Worm (Caenorhabditis elegans) whole organism, young adult: Measurements from ENCODE around the gene acr-23.

Experiments used
- F49E8.2 ChIP-seq: sonication (generic microtip); optimal IDR thresholded peaks from 3 replicates; lab custom pipeline; 2017; ENCODE audit warnings: missing genetic modification characterization, mild to moderate bottlenecking, missing compliant biosample characterization, antibody characterized with exemption, moderate library complexity; ENCODE audit not compliant: insufficient read depth
- ceh-58 ChIP-seq: fragments of 200-800 bp; sonication (Bioruptor generic); IDR thresholded peaks from 2 replicates; pipeline ENCODE4 v1.3.6; 2022; ENCODE audit warnings: missing genetic modification characterization, missing compliant biosample characterization
- egl-44 ChIP-seq: fragments of 200-800 bp; sonication (Bioruptor generic); IDR thresholded peaks from 2 replicates; pipeline ENCODE4 v1.3.6; 2022; ENCODE audit warnings: missing genetic modification reagents, missing genetic modification characterization, missing compliant biosample characterization
- egrh-3 ChIP-seq: fragments of 200-800 bp; sonication (Bioruptor generic); IDR thresholded peaks from 2 replicates; pipeline ENCODE4 v1.3.6; 2022; ENCODE audit warnings: missing genetic modification reagents, missing genetic modification characterization, missing compliant biosample characterization
- ekl-4 ChIP-seq: fragments of 200-800 bp; sonication (Bioruptor generic); IDR thresholded peaks from 2 replicates; pipeline ENCODE4 v1.3.6; 2022; ENCODE audit warnings: missing genetic modification reagents, missing genetic modification characterization, missing compliant biosample characterization
- ets-4 ChIP-seq: fragments of 200-800 bp; sonication (Bioruptor generic); optimal IDR thresholded peaks from 2 replicates; lab custom pipeline; 2018; ENCODE audit warnings: mild to moderate bottlenecking, missing genetic modification characterization, missing compliant biosample characterization
- hmg-20 ChIP-seq: fragments of 200-800 bp; sonication (Bioruptor generic); IDR thresholded peaks from 2 replicates; pipeline ENCODE4 v1.3.6; 2022; ENCODE audit warnings: missing genetic modification reagents, missing genetic modification characterization, missing compliant biosample characterization
- mcd-1 ChIP-seq: fragments of 200-800 bp; sonication (Bioruptor generic); IDR thresholded peaks from 2 replicates; pipeline ENCODE4 v1.3.6; 2022; ENCODE audit warnings: missing genetic modification reagents, missing genetic modification characterization, missing compliant biosample characterization
- mel-28 ChIP-seq: sonication (generic microtip); optimal IDR thresholded peaks from 2 replicates; lab custom pipeline; 2016; ENCODE audit warnings: borderline replicate concordance, mild to moderate bottlenecking, missing genetic modification characterization, missing compliant biosample characterization
- unc-130 ChIP-seq: sonication (generic microtip); optimal IDR thresholded peaks from 2 replicates; lab custom pipeline; 2016; ENCODE audit warnings: missing genetic modification reagents, missing genetic modification characterization, missing compliant biosample characterization
- ztf-25 ChIP-seq: fragments of 200-800 bp; sonication (Bioruptor generic); IDR thresholded peaks from 2 replicates; pipeline ENCODE4 v1.3.6; 2022; ENCODE audit warnings: missing genetic modification reagents, missing genetic modification characterization, missing compliant biosample characterization

DNA sequence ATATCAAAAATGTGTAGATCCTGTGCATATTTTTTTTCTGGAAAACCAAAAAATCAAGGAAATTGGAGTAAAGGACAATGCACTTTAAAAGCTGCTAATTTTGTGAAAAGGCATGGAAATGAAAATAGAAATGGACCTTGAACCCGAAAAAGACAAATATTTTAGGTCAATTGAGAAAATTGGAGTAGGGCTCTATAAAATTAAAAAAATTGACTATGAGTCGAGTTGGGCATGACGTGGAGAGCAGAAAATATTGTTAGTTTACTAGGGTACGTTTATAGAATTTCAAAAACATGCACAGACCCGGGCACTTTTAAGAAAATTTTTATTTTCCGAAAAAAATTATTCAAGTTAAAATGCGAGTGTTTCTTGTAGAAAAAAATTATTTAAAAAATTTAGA is at the start of gene acr-23:
- TF ChIP-seq unc-130 (GFP tag; lab: Kevin White, UChicago) (no peak), mel-28 (no peak), mcd-1 (no peak), ceh-58 (no peak), hmg-20 (no peak), ekl-4 (GFP tag; lab: Robert Waterston, UW) (no peak), egrh-3 (GFP tag; lab: Robert Waterston, UW) (no peak), F49E8.2 (no peak), ets-4 (GFP tag; lab: Kevin White, UChicago) (no peak), ztf-25 (GFP tag; lab: Robert Waterston, UW) (no peak), egl-44 (GFP tag; lab: Robert Waterston, UW) (no peak)
